Fruit fly (Drosophila melanogaster): ENCODE results near the gene CG2182.
A peak's percentile ranks its signal among the peaks of the same experiment; 100 is the strongest.

DNA sequence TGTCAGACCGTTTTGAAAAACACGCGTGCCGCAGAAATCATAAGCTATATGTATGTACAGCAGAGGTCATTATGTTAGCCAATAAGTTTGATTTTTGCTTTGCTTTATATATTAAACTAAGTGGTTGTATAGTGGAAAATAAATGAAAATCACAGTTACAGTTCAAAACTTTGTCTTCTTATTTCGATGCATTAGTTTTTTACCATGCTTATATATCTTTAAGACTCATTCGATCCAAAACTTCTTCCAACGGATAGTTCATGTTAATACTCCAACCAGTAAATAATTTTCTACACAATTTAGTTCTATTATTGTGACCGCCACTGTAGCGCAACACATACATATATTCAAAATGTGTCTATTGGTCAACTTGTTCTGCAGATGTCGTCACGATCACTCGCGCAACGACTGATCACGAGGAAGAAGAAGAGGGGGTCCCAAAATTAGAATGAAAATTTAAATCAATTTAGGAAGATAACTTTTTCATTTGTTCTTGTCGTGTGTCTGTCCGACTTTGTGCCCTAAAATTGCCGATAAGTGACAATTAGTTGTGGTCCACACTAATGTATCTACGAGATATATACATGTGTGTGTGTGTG, 45.9 kb upstream of the CG2182 start:
- TF ChIP-seq Hr4 (GFP tag; optimal IDR thresholded peaks at IDR 0.05) (peak; percentile 72), CG6276 (GFP tag; optimal IDR thresholded peaks at IDR 0.05) (peak; percentile 71), fd59A (GFP tag; optimal IDR thresholded peaks at IDR 0.05) (no peak), CG7368 (GFP tag; optimal IDR thresholded peaks at IDR 0.05) (no peak), CG32006 (GFP tag; optimal IDR thresholded peaks at IDR 0.05) (peak; percentile 80), Eip78C (GFP tag) (peak; percentile 88), Blimp-1 (GFP tag; optimal IDR thresholded peaks at IDR 0.05) (no peak), Sox102F (GFP tag; optimal IDR thresholded peaks at IDR 0.05) (no peak)

All from whole organism, prepupa.